Fruit fly (Drosophila melanogaster): ENCODE data around the gene Rint1.
A peak's percentile ranks its signal among the peaks of the same experiment; 100 is the strongest.

The Rint1 gene

DNA sequence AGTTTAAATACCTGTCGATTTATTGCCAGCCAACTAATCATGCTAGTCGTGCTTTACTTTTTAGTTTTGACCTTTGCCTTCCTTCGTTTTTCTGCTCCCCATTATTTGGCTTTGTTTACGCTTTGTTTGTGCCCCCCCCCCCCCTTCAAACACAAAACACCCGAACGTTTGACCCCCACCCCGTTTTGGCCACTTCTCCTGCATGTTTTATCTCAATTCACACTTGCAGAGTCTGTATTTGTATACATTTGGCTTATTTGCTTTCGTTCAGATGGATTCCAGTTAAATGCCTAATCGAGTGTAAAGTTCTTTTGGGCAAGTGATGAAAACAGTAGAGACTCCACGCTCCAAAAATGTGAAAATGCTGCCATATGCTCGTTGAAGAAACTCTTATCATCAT, 25.9 kb downstream of the Rint1 start (continued):
- TF ChIP-seq Sox100B (GFP tag; optimal IDR thresholded peaks at IDR 0.05) (no peak), CG34376 (GFP tag; optimal IDR thresholded peaks at IDR 0.05) (peak; percentile 15), CG7987 (GFP tag; optimal IDR thresholded peaks at IDR 0.05) (peak; percentile 27), Med (GFP tag) (peak; percentile 36), CG31224 (GFP tag; IDR thresholded peaks at IDR 0.05) (no peak), psq (GFP tag; optimal IDR thresholded peaks at IDR 0.05) (no peak), Atf6 (GFP tag; IDR thresholded peaks at IDR 0.05) (no peak), hth (optimal IDR thresholded peaks at IDR 0.05) (no peak), run (tag; optimal IDR thresholded peaks at IDR 0.05) (no peak), slou (GFP tag; optimal IDR thresholded peaks at IDR 0.05) (no peak), CG6683 (GFP tag; optimal IDR thresholded peaks at IDR 0.05) (no peak), CG30431 (GFP tag; optimal IDR thresholded peaks at IDR 0.05) (no peak), hbn (GFP tag; IDR thresholded peaks at IDR 0.05; ENCODE audit: partially characterized antibody) (no peak), Asciz (GFP tag; optimal IDR thresholded peaks at IDR 0.05) (peak; percentile 4), kah (GFP tag; optimal IDR thresholded peaks at IDR 0.05) (peak; percentile 19), HLHmδ (GFP tag; optimal IDR thresholded peaks at IDR 0.05) (no peak), BtbVII (GFP tag; optimal IDR thresholded peaks at IDR 0.05) (peak; percentile 24), CG13287 (GFP tag; IDR thresholded peaks at IDR 0.05; ENCODE audit: partially characterized antibody) (no peak), lab (GFP tag; optimal IDR thresholded peaks at IDR 0.05) (peak; percentile 57), HHEX (GFP tag; optimal IDR thresholded peaks at IDR 0.05) (peak; percentile 10), bsh (GFP tag; optimal IDR thresholded peaks at IDR 0.05) (no peak), CG12659 (GFP tag; optimal IDR thresholded peaks at IDR 0.05) (no peak), CG16813 (GFP tag; IDR thresholded peaks at IDR 0.05; ENCODE audit: partially characterized antibody) (no peak), CG13894 (tag; optimal IDR thresholded peaks at IDR 0.05) (peak; percentile 0), CG12236 (GFP tag; optimal IDR thresholded peaks at IDR 0.05) (no peak), caup (GFP tag; optimal IDR thresholded peaks at IDR 0.05; ENCODE audit: severe bottlenecking) (peak; percentile 6), CG33213 (GFP tag; optimal IDR thresholded peaks at IDR 0.05) (no peak), MBD-R2 (GFP tag; IDR thresholded peaks at IDR 0.05) (no peak), CG18599 (GFP tag; optimal IDR thresholded peaks at IDR 0.05) (peak; percentile 38), Mad (GFP tag; optimal IDR thresholded peaks at IDR 0.05) (no peak), stc (GFP tag; IDR thresholded peaks at IDR 0.05) (peak; percentile 46; the same call in 1 of the 2 replicates), nmo (GFP tag; optimal IDR thresholded peaks at IDR 0.05) (no peak), Abd-B (GFP tag; optimal IDR thresholded peaks at IDR 0.05) (no peak), Drgx (GFP tag; IDR thresholded peaks at IDR 0.05) (no peak), Antp (GFP tag; optimal IDR thresholded peaks at IDR 0.05) (no peak), CG7963 (GFP tag; IDR thresholded peaks at IDR 0.05; ENCODE audit: partially characterized antibody) (no peak), CG6254 (GFP tag; optimal IDR thresholded peaks at IDR 0.05) (no peak), prd (optimal IDR thresholded peaks at IDR 0.05) (no peak), prd (GFP tag; IDR thresholded peaks at IDR 0.05) (no peak), CG1602 (GFP tag; optimal IDR thresholded peaks at IDR 0.05) (no peak), tup (GFP tag; optimal IDR thresholded peaks at IDR 0.05) (no peak), Opbp (GFP tag; IDR thresholded peaks at IDR 0.05; ENCODE audit: partially characterized antibody) (no peak), org-1 (GFP tag; optimal IDR thresholded peaks at IDR 0.05) (peak; percentile 56), ro (GFP tag; IDR thresholded peaks at IDR 0.05) (no peak), fd3F (GFP tag; optimal IDR thresholded peaks at IDR 0.05) (no peak), en (GFP tag; optimal IDR thresholded peaks at IDR 0.05) (no peak), HLH4C (GFP tag; IDR thresholded peaks at IDR 0.05; ENCODE audit: partially characterized antibody) (no peak), CG12299 (tag; optimal IDR thresholded peaks at IDR 0.05) (no peak), sr (GFP tag; IDR thresholded peaks at IDR 0.05) (no peak), Oaz (GFP tag; IDR thresholded peaks at IDR 0.05) (no peak), twi (tag; optimal IDR thresholded peaks at IDR 0.05) (peak; percentile 21)

All from whole organism, embryonic.